Worm (Caenorhabditis elegans): Measurements from ENCODE around the gene F56H9.2.

- TF ChIP-seq nhr-237 (tag; optimal IDR thresholded peaks at IDR 0.05) (no peak), F13H6.1 (tag; optimal IDR thresholded peaks at IDR 0.05) (no peak), nhr-23 (tag; optimal IDR thresholded peaks at IDR 0.05) (no peak), unc-62 (GFP tag; optimal IDR thresholded peaks at IDR 0.05) (no peak), blmp-1 (tag; optimal IDR thresholded peaks at IDR 0.05; ENCODE audit: insufficient read depth) (no peak), ama-1 (optimal IDR thresholded peaks at IDR 0.05) (no peak), unc-55 (GFP tag; optimal IDR thresholded peaks at IDR 0.05) (no peak), egl-27 (tag; optimal IDR thresholded peaks at IDR 0.05) (no peak)
These were observed 30.4 kb upstream of the F56H9.2 start, which contains the start of gene erg-28 for ce11 chrV:12607113-12607512.
